Fruit fly (Drosophila melanogaster): ENCODE data around the gene CG6118.

- TF ChIP-seq usp (GFP tag; optimal IDR thresholded peaks at IDR 0.05) = no peak
- no peak for TF ChIP-seq psq (optimal IDR thresholded peaks at IDR 0.05)
- no peak for TF ChIP-seq EcR (GFP tag; optimal IDR thresholded peaks at IDR 0.05)
These were observed 14.1 kb upstream of the CG6118 start for dm6 chr3R:15448657-15449056.
